Worm (Caenorhabditis elegans): ENCODE measurements around the gene ZK622.1.

DNA sequence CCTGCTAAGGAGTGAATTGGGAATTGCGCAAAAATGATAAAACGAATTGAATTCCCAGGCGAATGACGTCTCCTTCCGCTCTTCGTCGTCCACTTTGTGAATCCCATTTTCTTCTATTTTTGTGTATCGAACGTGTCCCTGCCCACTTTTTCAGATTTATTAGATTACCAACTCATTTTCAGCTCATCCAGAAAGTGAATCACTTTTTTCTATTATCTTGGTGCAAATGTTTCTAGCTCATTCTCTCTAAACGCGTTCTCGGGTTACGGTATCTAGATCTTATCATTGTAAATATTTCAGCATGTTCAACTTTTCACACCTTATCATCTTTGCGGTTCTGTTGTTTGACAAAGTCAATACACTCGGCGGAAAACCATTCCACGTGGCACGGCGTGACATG lies 4.5 kb upstream of the ZK622.1 start, which contains the start of gene ZK622.5:
- TF ChIP-seq pha-4 (tag; optimal IDR thresholded peaks at IDR 0.05): no peak
- TF ChIP-seq nfya-1 (tag; optimal IDR thresholded peaks at IDR 0.05): no peak
- no peak for TF ChIP-seq unc-3 (GFP tag; conservative IDR thresholded peaks at IDR 0.05)
- no peak for TF ChIP-seq unc-3 (tag; optimal IDR thresholded peaks at IDR 0.05)
- TF ChIP-seq unc-42 (tag; optimal IDR thresholded peaks at IDR 0.05): no peak
- no peak for TF ChIP-seq unc-86 (tag; optimal IDR thresholded peaks at IDR 0.05)
- TF ChIP-seq ets-4 (tag; optimal IDR thresholded peaks at IDR 0.05): no peak
- TF ChIP-seq T23F11.4 (GFP tag; optimal IDR thresholded peaks at IDR 0.05): no peak
- no peak for TF ChIP-seq rnt-1 (tag; optimal IDR thresholded peaks at IDR 0.05)
- TF ChIP-seq hlh-6 (tag; optimal IDR thresholded peaks at IDR 0.05): no peak
- TF ChIP-seq fkh-10 (GFP tag; optimal IDR thresholded peaks at IDR 0.05): no peak

Data from whole organism, late embryonic.